Worm (Caenorhabditis elegans) whole organism, L2 larva: Measurements from ENCODE around the gene T04F8.2.

Experiments
- alr-1 ChIP-seq: fragments of 150-350 bp; optimal IDR thresholded peaks from 2 replicates; lab custom pipeline; 2014; ENCODE audit warnings: missing biosample characterization, missing genetic modification characterization
- ama-1 ChIP-seq: fragments of 150-350 bp; optimal IDR thresholded peaks from 2 replicates; lab custom pipeline; 2018; ENCODE audit warnings: inconsistent platforms
- elt-1 ChIP-seq: fragments of 150-350 bp; optimal IDR thresholded peaks from 2 replicates; lab custom pipeline; 2014; ENCODE audit warnings: missing biosample characterization, missing genetic modification characterization
- fos-1 ChIP-seq: fragments of 150-350 bp; optimal IDR thresholded peaks from 2 replicates; lab custom pipeline; 2014; ENCODE audit warnings: missing biosample characterization, missing genetic modification characterization
- nhr-129 ChIP-seq: fragments of 150-350 bp; optimal IDR thresholded peaks from 2 replicates; lab custom pipeline; 2014; ENCODE audit warnings: missing biosample characterization, missing genetic modification characterization
- nhr-237 ChIP-seq: fragments of 150-350 bp; optimal IDR thresholded peaks from 2 replicates; lab custom pipeline; 2014; ENCODE audit warnings: missing biosample characterization, missing genetic modification characterization
- zag-1 ChIP-seq: fragments of 150-350 bp; optimal IDR thresholded peaks from 2 replicates; lab custom pipeline; 2014; ENCODE audit warnings: missing biosample characterization, missing genetic modification characterization

ce11 chrX:11673063-11673759 is 16.8 kb upstream of the T04F8.2 start:
- no peak for TF ChIP-seq fos-1
- TF ChIP-seq nhr-129: no peak
- no peak for TF ChIP-seq zag-1 (tag; lab: Kevin White, UChicago)
- no peak for TF ChIP-seq elt-1 (tag; lab: Kevin White, UChicago)
- no peak for TF ChIP-seq ama-1 (lab: Kevin White, UChicago)
- TF ChIP-seq alr-1 (tag; lab: Kevin White, UChicago): no peak
- TF ChIP-seq nhr-237 (tag; lab: Kevin White, UChicago): no peak
